Worm (Caenorhabditis elegans) whole organism, L3 larva: Measurements from ENCODE around the gene M04B2.6.

Source experiments
- R02D3.7 ChIP-seq: fragments of 150-350 bp; optimal IDR thresholded peaks from 2 replicates; lab custom pipeline; 2014; ENCODE audit warnings: missing biosample characterization, missing genetic modification characterization
- aly-2 ChIP-seq: fragments of 150-350 bp; optimal IDR thresholded peaks from 2 replicates; lab custom pipeline; 2014; ENCODE audit warnings: missing biosample characterization, missing genetic modification characterization
- ceh-16 ChIP-seq: sonication (generic microtip); optimal IDR thresholded peaks from 2 replicates; lab custom pipeline; 2017; ENCODE audit warnings: missing biosample characterization, missing genetic modification characterization
- egl-27 ChIP-seq: sonication (generic microtip); optimal IDR thresholded peaks from 4 replicates; lab custom pipeline; 2017; ENCODE audit warnings: missing biosample characterization, missing genetic modification reagents, missing genetic modification characterization
- egl-5 ChIP-seq: fragments of 150-350 bp; optimal IDR thresholded peaks from 2 replicates; lab custom pipeline; 2017; ENCODE audit warnings: missing biosample characterization, missing genetic modification reagents, missing genetic modification characterization, inconsistent platforms
- elt-3 ChIP-seq, 3 experiments: fragments of 150-350 bp in 1 of 3; sonication (generic microtip) in 2 of 3; optimal IDR thresholded peaks; 2 replicates in 2 of 3; 4 replicates in 1 of 3; lab custom pipeline; 2014 to 2017; ENCODE audit warnings: missing biosample characterization in 3 of 3, missing genetic modification characterization in 3 of 3
- fos-1 ChIP-seq: fragments of 150-350 bp; optimal IDR thresholded peaks from 2 replicates; lab custom pipeline; 2014; ENCODE audit warnings: missing biosample characterization, missing genetic modification characterization
- lin-15B ChIP-seq: fragments of 150-350 bp; optimal IDR thresholded peaks from 2 replicates; lab custom pipeline; 2014; ENCODE audit warnings: missing biosample characterization, missing genetic modification characterization
- nfya-1 ChIP-seq: sonication (generic microtip); optimal IDR thresholded peaks from 2 replicates; lab custom pipeline; 2017; ENCODE audit warnings: missing genetic modification characterization, mild to moderate bottlenecking, missing compliant biosample characterization, antibody characterized with exemption, moderate library complexity; ENCODE audit not compliant: insufficient read depth
- nhr-11 ChIP-seq: fragments of 150-350 bp; optimal IDR thresholded peaks from 2 replicates; lab custom pipeline; 2014; ENCODE audit warnings: missing biosample characterization, missing genetic modification characterization
- nhr-237 ChIP-seq: fragments of 150-350 bp; optimal IDR thresholded peaks from 2 replicates; lab custom pipeline; 2014; ENCODE audit warnings: missing biosample characterization, missing genetic modification characterization
- nhr-28 ChIP-seq: fragments of 150-350 bp; optimal IDR thresholded peaks from 2 replicates; lab custom pipeline; 2014; ENCODE audit warnings: missing biosample characterization, missing genetic modification characterization
- unc-62 ChIP-seq: fragments of 150-350 bp; sonication (generic microtip); optimal IDR thresholded peaks from 4 replicates; lab custom pipeline; 2014; ENCODE audit warnings: missing biosample characterization, missing genetic modification reagents, missing genetic modification characterization

ce11 chrIV:11480027-11480896, 30.3 kb downstream of the M04B2.6 start, which contains the start of the genes mbf-1 and nse-4:
- no peak for TF ChIP-seq ceh-16
- peak; percentile 79 for TF ChIP-seq nfya-1
- TF ChIP-seq egl-5 (tag; lab: Kevin White, UChicago): no peak
- TF ChIP-seq egl-27 (tag; lab: Kevin White, UChicago): no peak
- TF ChIP-seq nhr-28 (tag; lab: Kevin White, UChicago): no peak
- no peak for TF ChIP-seq fos-1
- no peak for TF ChIP-seq unc-62 (GFP tag; lab: Kevin White, UChicago)
- TF ChIP-seq lin-15B (tag; lab: Kevin White, UChicago): peak; percentile 49
- TF ChIP-seq aly-2 (tag; lab: Kevin White, UChicago): no peak
- TF ChIP-seq nhr-237 (tag; lab: Kevin White, UChicago): no peak
- TF ChIP-seq elt-3 (tag; optimal IDR thresholded peaks at IDR 0.05; lab: Kevin White, UChicago): no peak
- TF ChIP-seq R02D3.7 (tag; lab: Kevin White, UChicago): no peak
- TF ChIP-seq nhr-11: no peak
